Fruit fly (Drosophila melanogaster): Measurements from ENCODE around the gene kumpel.

- TF ChIP-seq Chrac-16 (GFP tag; optimal IDR thresholded peaks at IDR 0.05) (no peak), Rx (GFP tag; IDR thresholded peaks at IDR 0.05) (no peak), CG5180 (GFP tag; optimal IDR thresholded peaks at IDR 0.05) (no peak)
These were observed 49.3 kb downstream of the kumpel start, which contains the start of gene CCAP-R for dm6 chr3R:25956092-25956491.

All from whole organism, embryonic.